Worm (Caenorhabditis elegans) whole organism, L3 larva: ENCODE results near the gene hex-2.

ENCODE experiments used
- R02D3.7 ChIP-seq: fragments of 150-350 bp; optimal IDR thresholded peaks from 2 replicates; lab custom pipeline; 2014; ENCODE audit warnings: missing biosample characterization, missing genetic modification characterization
- aly-2 ChIP-seq: fragments of 150-350 bp; optimal IDR thresholded peaks from 2 replicates; lab custom pipeline; 2014; ENCODE audit warnings: missing biosample characterization, missing genetic modification characterization
- ama-1 ChIP-seq: fragments of 150-350 bp; optimal IDR thresholded peaks from 2 replicates; lab custom pipeline; 2018
- egl-27 ChIP-seq: sonication (generic microtip); optimal IDR thresholded peaks from 4 replicates; lab custom pipeline; 2017; ENCODE audit warnings: missing biosample characterization, missing genetic modification reagents, missing genetic modification characterization
- lin-39 ChIP-seq: fragments of 150-350 bp; optimal IDR thresholded peaks from 2 replicates; lab custom pipeline; 2018; ENCODE audit warnings: missing biosample characterization, missing genetic modification reagents, missing genetic modification characterization
- nhr-11 ChIP-seq: fragments of 150-350 bp; optimal IDR thresholded peaks from 2 replicates; lab custom pipeline; 2014; ENCODE audit warnings: missing biosample characterization, missing genetic modification characterization
- nhr-12 ChIP-seq: fragments of 150-350 bp; optimal IDR thresholded peaks from 2 replicates; lab custom pipeline; 2014; ENCODE audit warnings: missing biosample characterization, missing genetic modification characterization
- nhr-77 ChIP-seq: fragments of 150-350 bp; optimal IDR thresholded peaks from 2 replicates; lab custom pipeline; 2014; ENCODE audit warnings: missing biosample characterization, missing genetic modification characterization
- pha-4 ChIP-seq: fragments of 150-350 bp; optimal IDR thresholded peaks from 2 replicates; lab custom pipeline; 2014; ENCODE audit warnings: missing biosample characterization, missing genetic modification reagents, missing genetic modification characterization
- sea-2 ChIP-seq: fragments of 150-350 bp; sonication (generic microtip); optimal IDR thresholded peaks from 4 replicates; lab custom pipeline; 2014; ENCODE audit warnings: missing biosample characterization, missing genetic modification reagents, missing genetic modification characterization
- snpc-4 ChIP-seq: fragments of 150-350 bp; optimal IDR thresholded peaks from 2 replicates; lab custom pipeline; 2014; ENCODE audit warnings: missing biosample characterization, missing genetic modification characterization
- tbx-2 ChIP-seq: sonication (generic microtip); optimal IDR thresholded peaks from 2 replicates; lab custom pipeline; 2016; ENCODE audit warnings: mild to moderate bottlenecking, missing genetic modification characterization, missing compliant biosample characterization
- unc-62 ChIP-seq: fragments of 150-350 bp; sonication (generic microtip); optimal IDR thresholded peaks from 4 replicates; lab custom pipeline; 2014; ENCODE audit warnings: missing biosample characterization, missing genetic modification reagents, missing genetic modification characterization
- zag-1 ChIP-seq: fragments of 150-350 bp; optimal IDR thresholded peaks from 2 replicates; lab custom pipeline; 2014; ENCODE audit warnings: missing biosample characterization, missing genetic modification characterization

DNA sequence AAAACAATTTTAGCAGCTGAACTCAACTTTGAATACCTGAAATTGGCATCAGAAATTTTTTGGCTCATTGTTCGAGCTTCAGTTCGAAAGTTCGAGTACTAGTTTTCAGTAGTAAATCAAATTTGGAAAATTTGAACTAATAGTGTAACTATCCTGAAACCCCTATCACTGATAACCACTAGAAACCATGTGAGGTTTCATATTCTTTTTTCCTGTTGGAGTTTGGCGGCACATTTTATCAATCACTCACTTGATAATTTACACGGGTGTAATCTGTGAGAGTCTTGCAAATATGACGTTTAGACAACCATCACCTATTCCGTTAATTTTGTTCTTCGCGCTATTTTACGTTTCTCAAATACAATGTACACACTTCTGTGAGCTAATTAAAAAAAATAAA, 6.9 kb upstream of the hex-2 start, which contains the start of gene C14C11.4:
- TF ChIP-seq nhr-12 (tag; lab: Kevin White, UChicago) (no peak), sea-2 (GFP tag; lab: Kevin White, UChicago) (no peak), R02D3.7 (tag; lab: Kevin White, UChicago) (no peak), egl-27 (tag; lab: Kevin White, UChicago) (no peak), nhr-77 (no peak), ama-1 (lab: Kevin White, UChicago) (no peak), tbx-2 (no peak), nhr-11 (tag; lab: Kevin White, UChicago) (no peak), snpc-4 (tag; lab: Kevin White, UChicago) (no peak), lin-39 (tag; lab: Kevin White, UChicago) (no peak), aly-2 (tag; lab: Kevin White, UChicago) (no peak), pha-4 (tag; lab: Kevin White, UChicago) (no peak), unc-62 (GFP tag; lab: Kevin White, UChicago) (no peak), zag-1 (tag; lab: Kevin White, UChicago) (no peak)
